Fruit fly (Drosophila melanogaster) whole organism, embryonic: ENCODE data around the gene Tcs6.
A peak's percentile ranks its signal among the peaks of the same experiment; 100 is the strongest.

ENCODE experiments used
- Atf6 ChIP-seq: fragments of 200-800 bp; sonication (Bioruptor generic); IDR thresholded peaks from 2 replicates; pipeline ENCODE4 v1.3.6; 2022; ENCODE audit warnings: missing biosample characterization, missing genetic modification characterization
- Bgb ChIP-seq: fragments of 200-800 bp; sonication (Bioruptor generic); IDR thresholded peaks from 2 replicates; pipeline ENCODE4 v1.3.6; 2022; ENCODE audit warnings: missing biosample characterization, missing genetic modification characterization; ENCODE audit not compliant: partially characterized antibody
- CG12744 ChIP-seq: fragments of 200-800 bp; sonication (Bioruptor generic); optimal IDR thresholded peaks from 2 replicates; lab custom pipeline; 2016; ENCODE audit warnings: missing biosample characterization, missing genetic modification characterization
- CG14667 ChIP-seq: fragments of 200-800 bp; sonication (Bioruptor generic); IDR thresholded peaks from 2 replicates; pipeline ENCODE4 v1.3.6; 2022; ENCODE audit warnings: missing biosample characterization, missing genetic modification characterization
- CG15073 ChIP-seq: fragments of 200-800 bp; sonication (Bioruptor generic); optimal IDR thresholded peaks from 2 replicates; lab custom pipeline; 2016; ENCODE audit warnings: missing biosample characterization, missing genetic modification characterization
- CG15601 ChIP-seq: fragments of 200-800 bp; sonication (Bioruptor generic); optimal IDR thresholded peaks from 3 replicates; lab custom pipeline; 2019; ENCODE audit warnings: missing biosample characterization, mild to moderate bottlenecking, missing genetic modification characterization, moderate library complexity
- CG18764 ChIP-seq: fragments of 200-800 bp; sonication (Bioruptor generic); optimal IDR thresholded peaks from 3 replicates; lab custom pipeline; 2016; ENCODE audit warnings: missing biosample characterization, missing genetic modification characterization
- CG3065 ChIP-seq: fragments of 200-800 bp; sonication (Bioruptor generic); optimal IDR thresholded peaks from 2 replicates; lab custom pipeline; 2016; ENCODE audit warnings: missing biosample characterization, missing genetic modification characterization
- CG32532 ChIP-seq: fragments of 200-800 bp; sonication (Bioruptor generic); IDR thresholded peaks from 2 replicates; pipeline ENCODE4 v1.3.6; 2022; ENCODE audit warnings: missing biosample characterization, missing genetic modification characterization
- CG4820 ChIP-seq: fragments of 200-800 bp; sonication (Bioruptor generic); optimal IDR thresholded peaks from 3 replicates; lab custom pipeline; 2016; ENCODE audit warnings: missing biosample characterization, missing genetic modification characterization
- CG4854 ChIP-seq: fragments of 200-800 bp; sonication (Bioruptor generic); optimal IDR thresholded peaks from 2 replicates; lab custom pipeline; 2016; ENCODE audit warnings: missing biosample characterization, missing genetic modification characterization, inconsistent platforms
- CG5953 ChIP-seq: fragments of 200-800 bp; sonication (Bioruptor generic); IDR thresholded peaks from 2 replicates; pipeline ENCODE4 v1.3.6; 2022; ENCODE audit warnings: missing biosample characterization, missing genetic modification characterization
- CG6272 ChIP-seq: fragments of 200-800 bp; sonication (Bioruptor generic); IDR thresholded peaks from 2 replicates; pipeline ENCODE4 v1.3.6; 2022; ENCODE audit warnings: missing biosample characterization, missing genetic modification characterization
- CG6683 ChIP-seq: fragments of 200-800 bp; sonication (Bioruptor generic); optimal IDR thresholded peaks from 2 replicates; lab custom pipeline; 2017; ENCODE audit warnings: missing biosample characterization, mild to moderate bottlenecking, missing genetic modification characterization, missing genetic modification reagents
- CG7786 ChIP-seq: fragments of 200-800 bp; sonication (Bioruptor generic); optimal IDR thresholded peaks from 2 replicates; lab custom pipeline; 2016; ENCODE audit warnings: missing biosample characterization, missing genetic modification characterization
- CG9817 ChIP-seq: fragments of 200-800 bp; sonication (Bioruptor generic); optimal IDR thresholded peaks from 2 replicates; lab custom pipeline; 2018; ENCODE audit warnings: missing biosample characterization, mild to moderate bottlenecking, missing genetic modification characterization, moderate library complexity
- Dref ChIP-seq: fragments of 200-800 bp; sonication (Bioruptor generic); IDR thresholded peaks from 2 replicates; pipeline ENCODE4 v1.3.6; 2022; ENCODE audit warnings: missing biosample characterization, missing genetic modification characterization
- E2f2 ChIP-seq: fragments of 200-800 bp; sonication (Bioruptor generic); IDR thresholded peaks from 2 replicates; pipeline ENCODE4 v1.3.6; 2022; ENCODE audit warnings: missing biosample characterization, missing genetic modification characterization
- Hey ChIP-seq: fragments of 200-800 bp; sonication (Bioruptor generic); optimal IDR thresholded peaks from 3 replicates; lab custom pipeline; 2018; ENCODE audit warnings: missing biosample characterization, mild to moderate bottlenecking, missing genetic modification characterization
- HmgD ChIP-seq: fragments of 200-800 bp; sonication (Bioruptor generic); optimal IDR thresholded peaks from 3 replicates; lab custom pipeline; 2016; ENCODE audit warnings: missing biosample characterization, missing genetic modification characterization
- Lhr ChIP-seq: fragments of 200-800 bp; sonication (Bioruptor generic); optimal IDR thresholded peaks from 3 replicates; lab custom pipeline; 2017; ENCODE audit warnings: mild to moderate bottlenecking, missing biosample characterization, missing genetic modification reagents, missing genetic modification characterization
- Med ChIP-seq: fragments of 200-800 bp; sonication (Bioruptor generic); peaks from one replicate; lab custom pipeline; 2016; ENCODE audit warnings: missing biosample characterization, missing genetic modification characterization, mild to moderate bottlenecking, inconsistent platforms, moderate library complexity
- Oaz ChIP-seq: fragments of 200-800 bp; sonication (Bioruptor generic); IDR thresholded peaks from 2 replicates; pipeline ENCODE4 v1.3.6; 2022; ENCODE audit warnings: missing biosample characterization, missing genetic modification characterization
- Poxn ChIP-seq: fragments of 200-800 bp; sonication (Bioruptor generic); IDR thresholded peaks from 2 replicates; pipeline ENCODE4 v1.3.6; 2022; ENCODE audit warnings: missing biosample characterization, missing genetic modification characterization
- Side ChIP-seq: fragments of 200-800 bp; sonication (Bioruptor generic); optimal IDR thresholded peaks from 2 replicates; lab custom pipeline; 2016; ENCODE audit warnings: missing biosample characterization, missing genetic modification characterization
- Sox100B ChIP-seq: fragments of 200-800 bp; sonication (Bioruptor generic); optimal IDR thresholded peaks from 3 replicates; lab custom pipeline; 2018; ENCODE audit warnings: missing biosample characterization, mild to moderate bottlenecking, missing genetic modification characterization
- Vsx1 ChIP-seq: fragments of 200-800 bp; sonication (Bioruptor generic); optimal IDR thresholded peaks from 2 replicates; lab custom pipeline; 2017; ENCODE audit warnings: missing biosample characterization, mild to moderate bottlenecking, missing genetic modification characterization, missing genetic modification reagents
- ac ChIP-seq: fragments of 200-800 bp; sonication (Bioruptor generic); optimal IDR thresholded peaks from 3 replicates; lab custom pipeline; 2017; ENCODE audit warnings: missing biosample characterization, mild to moderate bottlenecking, missing genetic modification characterization
- bigmax ChIP-seq: fragments of 200-800 bp; sonication (Bioruptor generic); optimal IDR thresholded peaks from 2 replicates; lab custom pipeline; 2018; ENCODE audit warnings: missing biosample characterization, mild to moderate bottlenecking, missing genetic modification characterization
- caup ChIP-seq: fragments of 200-800 bp; sonication (Bioruptor generic); optimal IDR thresholded peaks from 3 replicates; lab custom pipeline; 2017; ENCODE audit warnings: missing biosample characterization, mild to moderate bottlenecking, missing genetic modification characterization, moderate library complexity; ENCODE audit not compliant: severe bottlenecking
- corto ChIP-seq: fragments of 200-800 bp; sonication (Bioruptor generic); optimal IDR thresholded peaks from 2 replicates; lab custom pipeline; 2016; ENCODE audit warnings: missing biosample characterization, mild to moderate bottlenecking, missing genetic modification characterization, moderate library complexity
- crc ChIP-seq: fragments of 200-800 bp; sonication (Bioruptor generic); optimal IDR thresholded peaks from 2 replicates; lab custom pipeline; 2016; ENCODE audit warnings: missing biosample characterization, missing genetic modification characterization
- dm ChIP-seq: fragments of 200-800 bp; sonication (Bioruptor generic); optimal IDR thresholded peaks from 3 replicates; lab custom pipeline; 2016; ENCODE audit warnings: missing biosample characterization, missing genetic modification characterization
- fd3F ChIP-seq: fragments of 200-800 bp; sonication (Bioruptor generic); optimal IDR thresholded peaks from 2 replicates; lab custom pipeline; 2018; ENCODE audit warnings: missing biosample characterization, mild to moderate bottlenecking, missing genetic modification characterization, moderate library complexity
- gfzf ChIP-seq: fragments of 200-800 bp; sonication (Bioruptor generic); optimal IDR thresholded peaks from 2 replicates; lab custom pipeline; 2016; ENCODE audit warnings: missing biosample characterization, mild to moderate bottlenecking, missing genetic modification characterization, moderate library complexity
- gsb-n ChIP-seq: fragments of 200-800 bp; sonication (Bioruptor generic); optimal IDR thresholded peaks from 3 replicates; lab custom pipeline; 2018; ENCODE audit warnings: missing biosample characterization, mild to moderate bottlenecking, missing genetic modification characterization
- ken ChIP-seq: fragments of 200-800 bp; sonication (Bioruptor generic); IDR thresholded peaks from 3 replicates; pipeline ENCODE4 v1.3.6; 2022; ENCODE audit warnings: missing biosample characterization, missing genetic modification characterization
- lab ChIP-seq: fragments of 200-800 bp; sonication (Bioruptor generic); optimal IDR thresholded peaks from 3 replicates; lab custom pipeline; 2017; ENCODE audit warnings: missing biosample characterization, missing genetic modification characterization, mild to moderate bottlenecking, moderate library complexity, missing genetic modification reagents
- lmd ChIP-seq: fragments of 200-800 bp; sonication (Bioruptor generic); IDR thresholded peaks from 2 replicates; pipeline ENCODE4 v1.3.6; 2022; ENCODE audit warnings: missing biosample characterization, missing genetic modification characterization
- nau ChIP-seq: fragments of 200-800 bp; sonication (Bioruptor generic); optimal IDR thresholded peaks from 3 replicates; lab custom pipeline; 2017; ENCODE audit warnings: missing biosample characterization, mild to moderate bottlenecking, missing genetic modification characterization, missing genetic modification reagents
- pita ChIP-seq: fragments of 200-800 bp; sonication (Bioruptor generic); optimal IDR thresholded peaks from 2 replicates; lab custom pipeline; 2017; ENCODE audit warnings: missing biosample characterization, mild to moderate bottlenecking, missing genetic modification characterization
- psq ChIP-seq: fragments of 200-800 bp; sonication (Bioruptor generic); optimal IDR thresholded peaks from 2 replicates; lab custom pipeline; 2017; ENCODE audit warnings: missing biosample characterization, missing genetic modification characterization
- pzg ChIP-seq: fragments of 200-800 bp; sonication (Bioruptor generic); optimal IDR thresholded peaks from 3 replicates; lab custom pipeline; 2018; ENCODE audit warnings: missing biosample characterization, mild to moderate bottlenecking, missing genetic modification characterization, moderate library complexity
- sc ChIP-seq, 3 experiments: fragments of >200 bp in 2 of 3; fragments of 200-800 bp in 1 of 3; sonication (Bioruptor generic) in 1 of 3; optimal IDR thresholded peaks; 2 replicates in 2 of 3; 3 replicates in 1 of 3; lab custom pipeline; 2017; ENCODE audit warnings: mild to moderate bottlenecking in 1 of 3, missing biosample characterization in 1 of 3, missing genetic modification characterization in 1 of 3, missing genetic modification reagents in 1 of 3
- sens ChIP-seq: fragments of 200-800 bp; sonication (Bioruptor generic); peaks from one replicate; lab custom pipeline; 2016; ENCODE audit warnings: missing biosample characterization, missing genetic modification characterization
- seq ChIP-seq: fragments of 200-800 bp; sonication (Bioruptor generic); IDR thresholded peaks from 2 replicates; pipeline ENCODE4 v1.3.6; 2022; ENCODE audit warnings: missing biosample characterization, missing genetic modification characterization
- wek ChIP-seq: fragments of 200-800 bp; sonication (Bioruptor generic); optimal IDR thresholded peaks from 3 replicates; lab custom pipeline; 2018; ENCODE audit warnings: missing biosample characterization, mild to moderate bottlenecking, missing genetic modification characterization, moderate library complexity
- zfh1 ChIP-seq: fragments of 200-800 bp; sonication (Bioruptor generic); IDR thresholded peaks from 3 replicates; pipeline ENCODE4 v1.3.6; 2022; ENCODE audit warnings: missing biosample characterization, missing genetic modification characterization

Gene Tcs6

dm6 chr3R:26017771-26018731 lies 40.0 kb downstream of the Tcs6 start (continued):
- peak; percentile 10 for TF ChIP-seq CG6683
- peak; percentile 92 for TF ChIP-seq Sox100B (GFP tag; lab: Kevin White, UChicago)
- TF ChIP-seq fd3F (GFP tag; lab: Kevin White, UChicago): peak; percentile 1
- peak; percentile 67 for TF ChIP-seq zfh1 (GFP tag; lab: Robert Waterston, UW)
- TF ChIP-seq Poxn (GFP tag; lab: Robert Waterston, UW): no peak
- TF ChIP-seq Oaz (GFP tag; lab: Robert Waterston, UW): no peak
- no peak for TF ChIP-seq CG9817 (tag; lab: Kevin White, UChicago)
- no peak for TF ChIP-seq pita
- peak; percentile 25 for TF ChIP-seq lab
- TF ChIP-seq CG15073 (GFP tag; lab: Kevin White, UChicago): no peak
- no peak for TF ChIP-seq CG5953 (GFP tag; lab: Robert Waterston, UW)
- peak; percentile 65; the same call in 1 of the 2 replicates for TF ChIP-seq lmd
- no peak for TF ChIP-seq pzg (GFP tag; lab: Kevin White, UChicago)
- peak; percentile 77 for TF ChIP-seq Vsx1
- TF ChIP-seq Med (GFP tag; lab: Kevin White, UChicago): no peak
- TF ChIP-seq gfzf (GFP tag; lab: Kevin White, UChicago): no peak
- TF ChIP-seq Bgb (GFP tag; lab: Robert Waterston, UW): no peak
- TF ChIP-seq CG12744 (GFP tag; lab: Kevin White, UChicago): no peak
- TF ChIP-seq CG32532 (GFP tag; lab: Robert Waterston, UW): no peak; the same call in 1 of the 2 replicates
- peak; percentile 95 for TF ChIP-seq gsb-n (tag; lab: Kevin White, UChicago)
- peak; percentile 82 for TF ChIP-seq ac
- no peak for TF ChIP-seq Atf6 (GFP tag; lab: Robert Waterston, UW)
- TF ChIP-seq CG6272 (GFP tag; lab: Robert Waterston, UW): no peak
- TF ChIP-seq dm (GFP tag; lab: Kevin White, UChicago): no peak
- TF ChIP-seq Side: no peak
- peak; percentile 59 for TF ChIP-seq CG14667 (GFP tag; lab: Robert Waterston, UW)
- peak; percentile 79 for TF ChIP-seq Lhr (GFP tag; lab: Kevin White, UChicago)
- no peak for TF ChIP-seq CG4854 (GFP tag; lab: Kevin White, UChicago)
- no peak for TF ChIP-seq sc (optimal IDR thresholded peaks at IDR 0.05; lab: Kevin White, UChicago)
- peak; percentile 76 for TF ChIP-seq sc (GFP tag; optimal IDR thresholded peaks at IDR 0.05; lab: Kevin White, UChicago)
- TF ChIP-seq CG15601: peak; percentile 91
- no peak for TF ChIP-seq wek (GFP tag; lab: Kevin White, UChicago)
- TF ChIP-seq Dref (GFP tag; lab: Robert Waterston, UW): no peak
- TF ChIP-seq E2f2 (GFP tag; lab: Robert Waterston, UW): peak; percentile 36; the same call in 1 of the 2 replicates
- TF ChIP-seq CG7786 (GFP tag; lab: Kevin White, UChicago): no peak
- TF ChIP-seq psq: peak; percentile 33
- no peak for TF ChIP-seq bigmax (GFP tag; lab: Kevin White, UChicago)
- TF ChIP-seq seq (GFP tag; lab: Robert Waterston, UW): no peak
- peak; percentile 19 for TF ChIP-seq caup (GFP tag; lab: Kevin White, UChicago)
- TF ChIP-seq nau (GFP tag; lab: Kevin White, UChicago): peak; percentile 55
- no peak for TF ChIP-seq crc (GFP tag; lab: Kevin White, UChicago)
- TF ChIP-seq ken: 0 out of 3 replicates have a peak, but pooled peaks have one; percentile 29
- TF ChIP-seq Hey (tag; lab: Kevin White, UChicago): no peak
- TF ChIP-seq sens: peak; percentile 89
- TF ChIP-seq CG4820: peak; percentile 78
- TF ChIP-seq corto (GFP tag; lab: Kevin White, UChicago): peak; percentile 66
- TF ChIP-seq CG3065 (GFP tag; lab: Kevin White, UChicago): peak; percentile 17
- TF ChIP-seq CG18764 (GFP tag; lab: Kevin White, UChicago): peak; percentile 35
- TF ChIP-seq HmgD: no peak
